Worm (Caenorhabditis elegans) whole organism, mixed stage, embryonic: ENCODE results near the gene F54B11.5.

Source experiments
- bed-3 ChIP-seq: fragments of 200-800 bp; sonication (Bioruptor generic); optimal IDR thresholded peaks from 3 replicates; lab custom pipeline; 2018; ENCODE audit warnings: mild to moderate bottlenecking, missing genetic modification characterization, moderate library complexity, missing compliant biosample characterization
- blmp-1 ChIP-seq: fragments of 150-350 bp; optimal IDR thresholded peaks from 2 replicates; lab custom pipeline; 2014; ENCODE audit warnings: missing biosample characterization, missing genetic modification characterization
- elt-1 ChIP-seq: sonication (generic microtip); optimal IDR thresholded peaks from 2 replicates; lab custom pipeline; 2017; ENCODE audit warnings: missing genetic modification characterization, mild to moderate bottlenecking, missing compliant biosample characterization, antibody characterized with exemption, moderate library complexity, borderline replicate concordance; ENCODE audit not compliant: insufficient read depth
- flh-1 ChIP-seq: fragments of 200-800 bp; sonication (Bioruptor generic); optimal IDR thresholded peaks from 2 replicates; lab custom pipeline; 2018; ENCODE audit warnings: mild to moderate bottlenecking, missing genetic modification characterization, moderate library complexity, missing compliant biosample characterization
- lsy-2 ChIP-seq: fragments of 150-350 bp; optimal IDR thresholded peaks from 2 replicates; lab custom pipeline; 2014; ENCODE audit warnings: missing biosample characterization, missing genetic modification characterization
- mep-1 ChIP-seq: fragments of 150-350 bp; optimal IDR thresholded peaks from 2 replicates; lab custom pipeline; 2017; ENCODE audit warnings: missing biosample characterization, missing genetic modification reagents, missing genetic modification characterization, inconsistent platforms
- nhr-12 ChIP-seq: fragments of 150-350 bp; optimal IDR thresholded peaks from 2 replicates; lab custom pipeline; 2014; ENCODE audit warnings: missing biosample characterization, missing genetic modification characterization
- nhr-237 ChIP-seq: fragments of 150-350 bp; optimal IDR thresholded peaks from 2 replicates; lab custom pipeline; 2014; ENCODE audit warnings: missing biosample characterization, missing genetic modification characterization
- pha-4 ChIP-seq: fragments of 150-350 bp; optimal IDR thresholded peaks from 2 replicates; lab custom pipeline; 2018; ENCODE audit warnings: missing biosample characterization, missing genetic modification reagents, missing genetic modification characterization
- snpc-4 ChIP-seq: fragments of 150-350 bp; optimal IDR thresholded peaks from 2 replicates; lab custom pipeline; 2014; ENCODE audit warnings: missing biosample characterization, missing genetic modification characterization
- unc-62 ChIP-seq: fragments of 150-350 bp; optimal IDR thresholded peaks from 2 replicates; lab custom pipeline; 2014; ENCODE audit warnings: missing biosample characterization, missing genetic modification reagents, missing genetic modification characterization
- ztf-11 ChIP-seq: fragments of 150-350 bp; optimal IDR thresholded peaks from 2 replicates; lab custom pipeline; 2014; ENCODE audit warnings: missing biosample characterization, missing genetic modification characterization

- TF ChIP-seq nhr-237 (tag; lab: Kevin White, UChicago) = no peak
- no peak for TF ChIP-seq lsy-2 (tag; lab: Kevin White, UChicago)
- no peak for TF ChIP-seq mep-1 (tag; lab: Kevin White, UChicago)
- no peak for TF ChIP-seq bed-3
- TF ChIP-seq flh-1 (GFP tag; lab: Kevin White, UChicago) = no peak
- TF ChIP-seq blmp-1 (tag; lab: Kevin White, UChicago) = no peak
- TF ChIP-seq unc-62 (GFP tag; lab: Kevin White, UChicago) = no peak
- TF ChIP-seq snpc-4 (tag; lab: Kevin White, UChicago) = no peak
- TF ChIP-seq ztf-11 (tag; lab: Kevin White, UChicago) = no peak
- no peak for TF ChIP-seq nhr-12 (tag; lab: Kevin White, UChicago)
- no peak for TF ChIP-seq elt-1 (tag; lab: Kevin White, UChicago)
- TF ChIP-seq pha-4 (tag; lab: Kevin White, UChicago) = no peak
Measured at ce11 chrX:13561954-13562353, 33.9 kb downstream of the F54B11.5 start.
